Worm (Caenorhabditis elegans): ENCODE data around the gene lis-1.

ce11 chrIII:13380196-13380595 is 3.7 kb upstream of the lis-1 start, which contains the start of gene T03F6.6:
- TF ChIP-seq ama-1 (optimal IDR thresholded peaks at IDR 0.05): no peak
- TF ChIP-seq sea-1 (GFP tag; conservative IDR thresholded peaks at IDR 0.05): no peak
- TF ChIP-seq tra-4 (tag; optimal IDR thresholded peaks at IDR 0.05): no peak
- no peak for TF ChIP-seq B0310.2 (tag; optimal IDR thresholded peaks at IDR 0.05)
- no peak for TF ChIP-seq tbx-11 (GFP tag; IDR thresholded peaks at IDR 0.05)
- TF ChIP-seq ets-7 (tag; optimal IDR thresholded peaks at IDR 0.05): no peak
- no peak for TF ChIP-seq hnd-1 (tag; optimal IDR thresholded peaks at IDR 0.05)
- no peak for TF ChIP-seq pes-1 (GFP tag; IDR thresholded peaks at IDR 0.05)
- TF ChIP-seq hmbx-1 (tag; optimal IDR thresholded peaks at IDR 0.05): no peak
